Fruit fly (Drosophila melanogaster): Measurements from ENCODE around the gene Pgant8.

Pgant8 gene

dm6 chr3L:15729306-15730006 is 45.8 kb downstream of the Pgant8 start:
- TF ChIP-seq Mio (GFP tag; optimal IDR thresholded peaks at IDR 0.05), result no peak
- TF ChIP-seq CrebA (GFP tag; optimal IDR thresholded peaks at IDR 0.05; ENCODE audit: borderline replicate concordance), result peak; percentile 9
- no peak for TF ChIP-seq HLH106 (tag; optimal IDR thresholded peaks at IDR 0.05)
- peak; percentile 11 for TF ChIP-seq Vsx2 (GFP tag; optimal IDR thresholded peaks at IDR 0.05; ENCODE audit: partially characterized antibody)
- peak; percentile 62 to 66 for TF ChIP-seq dl (GFP tag; optimal IDR thresholded peaks at IDR 0.05; ENCODE audit: insufficient read depth in 1 of 2, partially characterized antibody in 2 of 2)
- TF ChIP-seq tai (GFP tag; optimal IDR thresholded peaks at IDR 0.05), result no peak
- no peak for TF ChIP-seq CG9705 (GFP tag; optimal IDR thresholded peaks at IDR 0.05)
- no peak for TF ChIP-seq dmrt93B (GFP tag; optimal IDR thresholded peaks at IDR 0.05)
- TF ChIP-seq Dif (GFP tag; optimal IDR thresholded peaks at IDR 0.05; ENCODE audit: partially characterized antibody), result peak; percentile 88
- no peak for TF ChIP-seq Abd-B (GFP tag; optimal IDR thresholded peaks at IDR 0.05)
- no peak for TF ChIP-seq br (GFP tag; optimal IDR thresholded peaks at IDR 0.05)
- TF ChIP-seq brk (GFP tag; optimal IDR thresholded peaks at IDR 0.05), result no peak
- no peak for TF ChIP-seq h (GFP tag; optimal IDR thresholded peaks at IDR 0.05)
- no peak for TF ChIP-seq Hr78 (GFP tag; optimal IDR thresholded peaks at IDR 0.05)
- TF ChIP-seq OdsH (GFP tag; optimal IDR thresholded peaks at IDR 0.05), result no peak
- peak; percentile 3 for TF ChIP-seq sage (GFP tag; optimal IDR thresholded peaks at IDR 0.05)
- no peak for TF ChIP-seq fru (GFP tag; optimal IDR thresholded peaks at IDR 0.05)
- no peak for TF ChIP-seq N (GFP tag; optimal IDR thresholded peaks at IDR 0.05)
- no peak for TF ChIP-seq woc (GFP tag; optimal IDR thresholded peaks at IDR 0.05)
- no peak for TF ChIP-seq foxo (GFP tag; optimal IDR thresholded peaks at IDR 0.05)
- no peak for TF ChIP-seq pan (optimal IDR thresholded peaks at IDR 0.05)
- TF ChIP-seq Rel (GFP tag; optimal IDR thresholded peaks at IDR 0.05), result peak; percentile 19
- no peak for TF ChIP-seq Rel (tag; optimal IDR thresholded peaks at IDR 0.05)

- no peak for TF ChIP-seq foxo (GFP tag; optimal IDR thresholded peaks at IDR 0.05)
- TF ChIP-seq sv (GFP tag; optimal IDR thresholded peaks at IDR 0.05), result no peak
- no peak for TF ChIP-seq dsf (GFP tag; optimal IDR thresholded peaks at IDR 0.05; ENCODE audit: borderline replicate concordance)
- TF ChIP-seq dmrt93B (GFP tag; optimal IDR thresholded peaks at IDR 0.05), result no peak
These were observed 48.3 kb downstream of the Pgant8 start for dm6 chr3L:15731832-15732506.
